Fruit fly (Drosophila melanogaster): ENCODE results near the gene CG32579.

Gene CG32579

DNA sequence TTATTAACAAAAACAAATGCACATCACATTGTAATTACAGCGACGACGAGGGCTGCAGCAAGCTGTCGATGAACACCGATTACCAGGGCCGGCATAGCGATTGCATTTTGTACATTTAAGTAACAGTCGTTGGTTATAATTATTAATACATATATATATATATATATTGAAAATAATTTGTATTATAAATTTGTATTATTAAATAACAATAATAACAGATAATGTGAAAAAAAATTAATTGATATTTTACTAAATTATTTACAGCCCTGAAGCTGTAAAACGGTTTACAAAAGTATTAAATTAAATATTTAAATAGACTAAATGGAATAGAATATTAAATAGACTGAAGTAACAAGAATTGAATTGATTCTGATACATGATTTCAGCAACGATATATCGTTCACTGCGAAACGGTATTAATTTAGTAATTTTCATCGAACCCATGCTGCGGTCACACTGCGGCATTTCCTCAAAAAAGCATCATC lies 47.2 kb upstream of the CG32579 start, which contains the start of the genes kat80 and Prosalpha4 (continued):
- TF ChIP-seq yki (optimal IDR thresholded peaks at IDR 0.05) (no peak), Oaz (GFP tag; IDR thresholded peaks at IDR 0.05) (no peak), shn (GFP tag; optimal IDR thresholded peaks at IDR 0.05) (no peak), inv (GFP tag; IDR thresholded peaks at IDR 0.05; ENCODE audit: partially characterized antibody) (peak; percentile 44; the same call in 1 of the 2 replicates), hbn (GFP tag; IDR thresholded peaks at IDR 0.05; ENCODE audit: partially characterized antibody) (peak; percentile 48), zfh1 (GFP tag; IDR thresholded peaks at IDR 0.05) (peak; percentile 27; the same call in 1 of the 3 replicates), CG11695 (GFP tag; IDR thresholded peaks at IDR 0.05) (0 out of 3 replicates have a peak, but pooled peaks have one; percentile 7), Trl (optimal IDR thresholded peaks at IDR 0.05) (no peak), Trl (GFP tag; optimal IDR thresholded peaks at IDR 0.05) (no peak), CG11456 (GFP tag; IDR thresholded peaks at IDR 0.05) (no peak), CG5180 (GFP tag; optimal IDR thresholded peaks at IDR 0.05) (no peak), amos (GFP tag; IDR thresholded peaks at IDR 0.05; ENCODE audit: partially characterized antibody) (peak; percentile 77), stwl (tag; optimal IDR thresholded peaks at IDR 0.05) (peak; percentile 4), CG7745 (tag; optimal IDR thresholded peaks at IDR 0.05) (no peak), sug (tag; optimal IDR thresholded peaks at IDR 0.05) (peak; percentile 67), YL-1 (GFP tag; optimal IDR thresholded peaks at IDR 0.05) (no peak), tin (GFP tag; optimal IDR thresholded peaks at IDR 0.05) (peak; percentile 22), CG2199 (GFP tag; IDR thresholded peaks at IDR 0.05) (no peak), schlank (tag; optimal IDR thresholded peaks at IDR 0.05) (peak; percentile 24), cato (GFP tag; optimal IDR thresholded peaks at IDR 0.05; ENCODE audit: borderline replicate concordance) (no peak), CG12942 (GFP tag; optimal IDR thresholded peaks at IDR 0.05) (peak; percentile 7), bcd (GFP tag; optimal IDR thresholded peaks at IDR 0.05) (peak; percentile 30), Drgx (GFP tag; IDR thresholded peaks at IDR 0.05) (no peak), CG31224 (GFP tag; IDR thresholded peaks at IDR 0.05) (no peak), CG7786 (GFP tag; optimal IDR thresholded peaks at IDR 0.05) (no peak), CG12236 (GFP tag; optimal IDR thresholded peaks at IDR 0.05) (no peak), oc (tag; optimal IDR thresholded peaks at IDR 0.05) (no peak), CG9727 (GFP tag; optimal IDR thresholded peaks at IDR 0.05) (peak; percentile 76), Adf1 (GFP tag; IDR thresholded peaks at IDR 0.05) (no peak), CG13894 (tag; optimal IDR thresholded peaks at IDR 0.05) (peak; percentile 62), Sry-δ (GFP tag; optimal IDR thresholded peaks at IDR 0.05) (peak; percentile 25), CG2116 (GFP tag; optimal IDR thresholded peaks at IDR 0.05) (no peak), btn (GFP tag; optimal IDR thresholded peaks at IDR 0.05) (no peak), br (optimal IDR thresholded peaks at IDR 0.05) (no peak), Meics (GFP tag; optimal IDR thresholded peaks at IDR 0.05) (peak; percentile 45), BtbVII (GFP tag; optimal IDR thresholded peaks at IDR 0.05) (no peak), usp (GFP tag; optimal IDR thresholded peaks at IDR 0.05) (no peak), Kr (GFP tag; optimal IDR thresholded peaks at IDR 0.05) (no peak), Oli (tag; optimal IDR thresholded peaks at IDR 0.05) (peak; percentile 25), CG11504 (tag; optimal IDR thresholded peaks at IDR 0.05) (peak; percentile 55), Hr51 (GFP tag; optimal IDR thresholded peaks at IDR 0.05) (peak in 1 of 2 experiments; percentile 10), so (GFP tag; IDR thresholded peaks at IDR 0.05) (no peak), PHDP (tag; optimal IDR thresholded peaks at IDR 0.05) (peak; percentile 32), CG3407 (GFP tag; optimal IDR thresholded peaks at IDR 0.05) (no peak), ind (GFP tag; optimal IDR thresholded peaks at IDR 0.05) (peak; percentile 41), CG7271 (tag; optimal IDR thresholded peaks at IDR 0.05) (no peak), scrt (GFP tag; optimal IDR thresholded peaks at IDR 0.05) (no peak), CG4360 (GFP tag; IDR thresholded peaks at IDR 0.05) (no peak), CG6791 (GFP tag; IDR thresholded peaks at IDR 0.05; ENCODE audit: partially characterized antibody) (peak; percentile 42; the same call in 2 of the 3 replicates), emc (GFP tag; optimal IDR thresholded peaks at IDR 0.05) (no peak), CG10267 (tag; optimal IDR thresholded peaks at IDR 0.05) (peak; percentile 48)
